Fruit fly (Drosophila melanogaster) whole organism, prepupa: Measurements from ENCODE around the gene CG8135.

ENCODE experiments used
- CG10631 ChIP-seq: fragments of 200-800 bp; sonication (Bioruptor generic); optimal IDR thresholded peaks from 2 replicates; lab custom pipeline; 2016; ENCODE audit warnings: missing biosample characterization, missing genetic modification characterization
- CG10669 ChIP-seq: fragments of 200-800 bp; sonication (Bioruptor generic); optimal IDR thresholded peaks from 3 replicates; lab custom pipeline; 2018; ENCODE audit warnings: missing biosample characterization, mild to moderate bottlenecking, missing genetic modification characterization, moderate library complexity
- CG11294 ChIP-seq: fragments of 200-800 bp; sonication (Bioruptor generic); IDR thresholded peaks from 2 replicates; pipeline ENCODE4 v1.3.6; 2022; ENCODE audit warnings: missing biosample characterization, missing genetic modification characterization
- CG11762 ChIP-seq: fragments of 200-800 bp; sonication (Bioruptor generic); optimal IDR thresholded peaks from 3 replicates; lab custom pipeline; 2016; ENCODE audit warnings: missing biosample characterization, missing genetic modification characterization; ENCODE audit not compliant: insufficient read depth
- CG11902 ChIP-seq: fragments of 200-800 bp; sonication (Bioruptor generic); optimal IDR thresholded peaks from 3 replicates; lab custom pipeline; 2016; ENCODE audit warnings: missing biosample characterization, missing genetic modification characterization
- CG15336 ChIP-seq: fragments of 200-800 bp; sonication (Bioruptor generic); IDR thresholded peaks from 2 replicates; pipeline ENCODE4 v1.3.6; 2022; ENCODE audit warnings: missing biosample characterization, missing genetic modification characterization
- CG1621 ChIP-seq: fragments of 200-800 bp; sonication (Bioruptor generic); optimal IDR thresholded peaks from 3 replicates; lab custom pipeline; 2018; ENCODE audit warnings: missing biosample characterization, mild to moderate bottlenecking, missing genetic modification characterization
- CG16779 ChIP-seq: fragments of 200-800 bp; sonication (Bioruptor generic); optimal IDR thresholded peaks from 3 replicates; lab custom pipeline; 2017; ENCODE audit warnings: missing biosample characterization, mild to moderate bottlenecking, missing genetic modification characterization
- CG3032 ChIP-seq: fragments of 200-800 bp; optimal IDR thresholded peaks from 2 replicates; lab custom pipeline; 2019; ENCODE audit warnings: missing biosample characterization, mild to moderate bottlenecking, missing genetic modification characterization, moderate library complexity
- CG31627 ChIP-seq: fragments of 200-800 bp; sonication (Bioruptor generic); optimal IDR thresholded peaks from 3 replicates; lab custom pipeline; 2016; ENCODE audit warnings: missing biosample characterization, missing genetic modification characterization
- CG32006 ChIP-seq: fragments of 200-800 bp; sonication (Bioruptor generic); optimal IDR thresholded peaks from 3 replicates; lab custom pipeline; 2017; ENCODE audit warnings: missing biosample characterization, mild to moderate bottlenecking, missing genetic modification characterization
- CG34406 ChIP-seq: fragments of 200-800 bp; sonication (Bioruptor generic); optimal IDR thresholded peaks from 3 replicates; lab custom pipeline; 2016; ENCODE audit warnings: missing biosample characterization, missing genetic modification characterization
- CG3919 ChIP-seq: fragments of 200-800 bp; sonication (Bioruptor generic); optimal IDR thresholded peaks from 3 replicates; lab custom pipeline; 2016; ENCODE audit warnings: missing biosample characterization, missing genetic modification characterization
- CG4318 ChIP-seq: fragments of 200-800 bp; sonication (Bioruptor generic); optimal IDR thresholded peaks from 3 replicates; lab custom pipeline; 2017; ENCODE audit warnings: missing biosample characterization, mild to moderate bottlenecking, missing genetic modification characterization
- CG6163 ChIP-seq: fragments of 200-800 bp; sonication (Bioruptor generic); IDR thresholded peaks from 3 replicates; pipeline ENCODE4 v1.3.6; 2022; ENCODE audit warnings: missing biosample characterization, missing genetic modification characterization
- CG6276 ChIP-seq: fragments of 200-800 bp; sonication (Bioruptor generic); optimal IDR thresholded peaks from 2 replicates; lab custom pipeline; 2017; ENCODE audit warnings: missing biosample characterization, mild to moderate bottlenecking, missing genetic modification characterization
- CG7368 ChIP-seq: fragments of 200-800 bp; sonication (Bioruptor generic); optimal IDR thresholded peaks from 3 replicates; lab custom pipeline; 2016; ENCODE audit warnings: missing biosample characterization, missing genetic modification characterization
- CG8119 ChIP-seq: fragments of 200-800 bp; sonication (Bioruptor generic); IDR thresholded peaks from 3 replicates; pipeline ENCODE4 v1.3.6; 2022; ENCODE audit warnings: missing biosample characterization, missing genetic modification characterization
- CG8319 ChIP-seq: fragments of 200-800 bp; sonication (Bioruptor generic); optimal IDR thresholded peaks from 3 replicates; lab custom pipeline; 2016; ENCODE audit warnings: missing biosample characterization, missing genetic modification characterization
- CG8632 ChIP-seq: fragments of 200-800 bp; sonication (Bioruptor generic); optimal IDR thresholded peaks from 3 replicates; lab custom pipeline; 2016; ENCODE audit warnings: missing biosample characterization, missing genetic modification characterization
- Eip75B ChIP-seq: fragments of 200-800 bp; sonication (Bioruptor generic); optimal IDR thresholded peaks from 3 replicates; lab custom pipeline; 2016; ENCODE audit warnings: missing biosample characterization, missing genetic modification characterization
- Eip78C ChIP-seq: fragments of 200-800 bp; sonication (Bioruptor generic); peaks from one replicate; lab custom pipeline; 2016; ENCODE audit warnings: missing biosample characterization, missing genetic modification characterization
- Eip93F ChIP-seq: fragments of 200-800 bp; sonication (Bioruptor generic); optimal IDR thresholded peaks from 2 replicates; lab custom pipeline; 2016; ENCODE audit warnings: missing biosample characterization, mild to moderate bottlenecking, missing genetic modification characterization
- Ets21C ChIP-seq: fragments of 200-800 bp; sonication (Bioruptor generic); optimal IDR thresholded peaks from 3 replicates; lab custom pipeline; 2016; ENCODE audit warnings: missing biosample characterization, missing genetic modification characterization
- Ets96B ChIP-seq: fragments of 200-800 bp; optimal IDR thresholded peaks from 2 replicates; lab custom pipeline; 2019; ENCODE audit warnings: missing biosample characterization, mild to moderate bottlenecking, missing genetic modification characterization, moderate library complexity
- Gug ChIP-seq: fragments of 200-800 bp; sonication (Bioruptor generic); IDR thresholded peaks from 2 replicates; pipeline ENCODE4 v1.3.6; 2022; ENCODE audit warnings: missing biosample characterization, missing genetic modification characterization
- Hr4 ChIP-seq: fragments of 200-800 bp; sonication (Bioruptor generic); optimal IDR thresholded peaks from 3 replicates; lab custom pipeline; 2016; ENCODE audit warnings: missing biosample characterization, missing genetic modification characterization
- Met ChIP-seq: fragments of 200-800 bp; sonication (Bioruptor generic); optimal IDR thresholded peaks from 3 replicates; lab custom pipeline; 2016; ENCODE audit warnings: missing biosample characterization, missing genetic modification characterization
- OdsH ChIP-seq: fragments of 200-800 bp; sonication (Bioruptor generic); optimal IDR thresholded peaks from 3 replicates; lab custom pipeline; 2016; ENCODE audit warnings: missing biosample characterization, missing genetic modification characterization
- Smox ChIP-seq: fragments of 200-800 bp; sonication (Bioruptor generic); optimal IDR thresholded peaks from 3 replicates; lab custom pipeline; 2016; ENCODE audit warnings: missing biosample characterization, missing genetic modification characterization
- Sox102F ChIP-seq: fragments of 200-800 bp; sonication (Bioruptor generic); optimal IDR thresholded peaks from 2 replicates; lab custom pipeline; 2016; ENCODE audit warnings: missing biosample characterization, mild to moderate bottlenecking, missing genetic modification characterization
- Sox14 ChIP-seq: fragments of 200-800 bp; sonication (Bioruptor generic); optimal IDR thresholded peaks from 3 replicates; lab custom pipeline; 2016; ENCODE audit warnings: missing biosample characterization, missing genetic modification characterization
- Sox15 ChIP-seq: fragments of 200-800 bp; sonication (Bioruptor generic); optimal IDR thresholded peaks from 3 replicates; lab custom pipeline; 2016; ENCODE audit warnings: missing biosample characterization, missing genetic modification characterization
- achi ChIP-seq: fragments of 200-800 bp; sonication (Bioruptor generic); optimal IDR thresholded peaks from 3 replicates; lab custom pipeline; 2016; ENCODE audit warnings: missing biosample characterization, missing genetic modification characterization
- acj6 ChIP-seq: fragments of 200-800 bp; sonication (Bioruptor generic); optimal IDR thresholded peaks from 3 replicates; lab custom pipeline; 2016; ENCODE audit warnings: missing biosample characterization, missing genetic modification characterization
- cyc ChIP-seq: fragments of 200-800 bp; sonication (Bioruptor generic); optimal IDR thresholded peaks from 3 replicates; lab custom pipeline; 2016; ENCODE audit warnings: missing biosample characterization, missing genetic modification characterization
- dac ChIP-seq: fragments of 200-800 bp; sonication (Bioruptor generic); optimal IDR thresholded peaks from 2 replicates; lab custom pipeline; 2017; ENCODE audit warnings: missing biosample characterization, mild to moderate bottlenecking, missing genetic modification characterization
- dsx ChIP-seq: fragments of 200-800 bp; optimal IDR thresholded peaks from 3 replicates; lab custom pipeline; 2019; ENCODE audit warnings: missing biosample characterization, mild to moderate bottlenecking, missing genetic modification characterization, moderate library complexity; ENCODE audit not compliant: poor library complexity, severe bottlenecking
- eg ChIP-seq: fragments of 200-800 bp; sonication (Bioruptor generic); IDR thresholded peaks from 3 replicates; pipeline ENCODE4 v1.3.6; 2022; ENCODE audit warnings: missing biosample characterization, missing genetic modification characterization
- fd59A ChIP-seq: fragments of 200-800 bp; sonication (Bioruptor generic); optimal IDR thresholded peaks from 2 replicates; lab custom pipeline; 2017; ENCODE audit warnings: missing biosample characterization, mild to moderate bottlenecking, missing genetic modification characterization, missing genetic modification reagents
- fkh ChIP-seq: fragments of 200-800 bp; sonication (Bioruptor generic); optimal IDR thresholded peaks from 3 replicates; lab custom pipeline; 2017; ENCODE audit warnings: missing biosample characterization, mild to moderate bottlenecking, missing genetic modification characterization, moderate library complexity
- pdm3 ChIP-seq: fragments of 200-800 bp; sonication (Bioruptor generic); optimal IDR thresholded peaks from 3 replicates; lab custom pipeline; 2016; ENCODE audit warnings: missing biosample characterization, missing genetic modification characterization
- salr ChIP-seq, 2 experiments: fragments of 200-800 bp; sonication (Bioruptor generic); optimal IDR thresholded peaks; 3 replicates each; lab custom pipeline; 2016 to 2018; ENCODE audit warnings: missing biosample characterization in 2 of 2, missing genetic modification characterization in 2 of 2, mild to moderate bottlenecking in 1 of 2
- spab ChIP-seq: fragments of 200-800 bp; sonication (Bioruptor generic); optimal IDR thresholded peaks from 2 replicates; lab custom pipeline; 2017; ENCODE audit warnings: missing biosample characterization, mild to moderate bottlenecking, missing genetic modification characterization, missing genetic modification reagents
- ss ChIP-seq, 2 experiments: fragments of 200-800 bp; sonication (Bioruptor generic); optimal IDR thresholded peaks; 2 replicates in 1 of 2; 3 replicates in 1 of 2; lab custom pipeline; 2017 to 2018; ENCODE audit warnings: mild to moderate bottlenecking in 2 of 2, missing biosample characterization in 2 of 2, missing genetic modification characterization in 2 of 2, moderate library complexity in 1 of 2
- svp ChIP-seq: fragments of 200-800 bp; sonication (Bioruptor generic); peaks from one replicate; lab custom pipeline; 2016; ENCODE audit warnings: missing biosample characterization, missing genetic modification characterization
- topi ChIP-seq: fragments of 200-800 bp; sonication (Bioruptor generic); optimal IDR thresholded peaks from 3 replicates; lab custom pipeline; 2016; ENCODE audit warnings: missing biosample characterization, missing genetic modification characterization

The CG8135 gene

dm6 chr3R:9419300-9419652 is 15.1 kb downstream of the CG8135 start (continued):
- TF ChIP-seq CG6163 (no peak), CG32006 (GFP tag; lab: Kevin White, UChicago) (no peak), CG8632 (GFP tag; lab: Kevin White, UChicago) (no peak), CG3919 (GFP tag; lab: Kevin White, UChicago) (peak; percentile 3), Smox (GFP tag; lab: Kevin White, UChicago) (no peak), CG16779 (peak; percentile 49), dac (GFP tag; lab: Kevin White, UChicago) (peak; percentile 9), ss (GFP tag; optimal IDR thresholded peaks at IDR 0.05; lab: Kevin White, UChicago) (no peak), topi (no peak), CG34406 (no peak), CG4318 (GFP tag; lab: Kevin White, UChicago) (no peak), CG8319 (GFP tag; lab: Kevin White, UChicago) (no peak), acj6 (GFP tag; lab: Kevin White, UChicago) (no peak), CG15336 (GFP tag; lab: Robert Waterston, UW) (no peak), Eip93F (no peak), fd59A (GFP tag; lab: Kevin White, UChicago) (no peak), svp (GFP tag; lab: Kevin White, UChicago) (no peak), spab (no peak), Ets21C (GFP tag; lab: Kevin White, UChicago) (no peak), salr (GFP tag; optimal IDR thresholded peaks at IDR 0.05; lab: Kevin White, UChicago) (no peak), Eip75B (GFP tag; lab: Kevin White, UChicago) (peak; percentile 14), Hr4 (GFP tag; lab: Kevin White, UChicago) (no peak), CG6276 (GFP tag; lab: Kevin White, UChicago) (no peak), CG3032 (tag; lab: Kevin White, UChicago) (no peak), CG11294 (no peak)

- peak; percentile 50; the same call in 1 of the 2 replicates for TF ChIP-seq CG11294
- peak; percentile 24 for TF ChIP-seq CG31627 (GFP tag; lab: Kevin White, UChicago)
- peak; percentile 58 for TF ChIP-seq Eip78C
- peak; percentile 55; the same call in 1 of the 2 replicates for TF ChIP-seq Gug (GFP tag; lab: Robert Waterston, UW)
- peak; percentile 80; the same call in 2 of the 3 replicates for TF ChIP-seq eg (GFP tag; lab: Robert Waterston, UW)
- TF ChIP-seq CG10631 (GFP tag; lab: Kevin White, UChicago), result peak; percentile 15
- TF ChIP-seq CG11902 (GFP tag; lab: Kevin White, UChicago), result peak; percentile 8
- peak; percentile 73 for TF ChIP-seq CG32006 (GFP tag; lab: Kevin White, UChicago)
- peak; percentile 42 for TF ChIP-seq pdm3 (GFP tag; lab: Kevin White, UChicago)
- TF ChIP-seq dac (GFP tag; lab: Kevin White, UChicago), result peak; percentile 47
- TF ChIP-seq CG7368 (GFP tag; lab: Kevin White, UChicago), result peak; percentile 41
- no peak for TF ChIP-seq CG3032 (tag; lab: Kevin White, UChicago)
- peak; percentile 41 for TF ChIP-seq CG11762
- peak; percentile 8 for TF ChIP-seq Sox15 (GFP tag; lab: Kevin White, UChicago)
- peak; percentile 35 for TF ChIP-seq CG10669 (GFP tag; lab: Kevin White, UChicago)
- no peak for TF ChIP-seq fkh (GFP tag; lab: Kevin White, UChicago)
- no peak for TF ChIP-seq CG16779
- TF ChIP-seq CG34406, result peak; percentile 36
- peak; percentile 0 for TF ChIP-seq Ets96B (tag; lab: Kevin White, UChicago)
- TF ChIP-seq CG8119 (GFP tag; lab: Robert Waterston, UW), result peak; percentile 71
- TF ChIP-seq Sox14 (GFP tag; lab: Kevin White, UChicago), result peak; percentile 6
- peak; percentile 68 for TF ChIP-seq Hr4 (GFP tag; lab: Kevin White, UChicago)
- no peak for TF ChIP-seq dsx
- TF ChIP-seq cyc, result peak; percentile 6
- peak; percentile 29 for TF ChIP-seq CG8319 (GFP tag; lab: Kevin White, UChicago)
- peak; percentile 33 for TF ChIP-seq achi (GFP tag; lab: Kevin White, UChicago)
- peak; percentile 56 for TF ChIP-seq OdsH (GFP tag; lab: Kevin White, UChicago)
- peak; percentile 45; the same call in 1 of the 3 replicates for TF ChIP-seq CG6163
- no peak for TF ChIP-seq fd59A (GFP tag; lab: Kevin White, UChicago)
- no peak for TF ChIP-seq spab
- TF ChIP-seq Smox (GFP tag; lab: Kevin White, UChicago), result no peak
- TF ChIP-seq Sox102F (GFP tag; lab: Kevin White, UChicago), result no peak
- TF ChIP-seq CG15336 (GFP tag; lab: Robert Waterston, UW), result peak; percentile 66
- peak; percentile 15 for TF ChIP-seq Met (GFP tag; lab: Kevin White, UChicago)
- TF ChIP-seq CG3919 (GFP tag; lab: Kevin White, UChicago), result peak; percentile 37
- TF ChIP-seq svp (GFP tag; lab: Kevin White, UChicago), result peak; percentile 74
- TF ChIP-seq CG1621, result no peak
Observed at dm6 chr3R:9420439-9421234, 16.5 kb downstream of the CG8135 start.
